Worm (Caenorhabditis elegans) whole organism, young adult: ENCODE data around the gene mlt-8.

Experiments
- B0019.2 ChIP-seq: fragments of 200-800 bp; sonication (Bioruptor generic); conservative IDR thresholded peaks from 2 replicates; pipeline ENCODE4 v1.3.6; 2022; ENCODE audit warnings: missing genetic modification reagents, missing genetic modification characterization, missing compliant biosample characterization
- F57C9.4 ChIP-seq: sonication (generic microtip); optimal IDR thresholded peaks from 2 replicates; lab custom pipeline; 2017; ENCODE audit warnings: mild to moderate bottlenecking, missing genetic modification characterization, missing compliant biosample characterization
- attf-3 ChIP-seq: fragments of 200-800 bp; sonication (Bioruptor generic); conservative IDR thresholded peaks from 2 replicates; pipeline ENCODE4 v1.3.6; 2022; ENCODE audit warnings: missing genetic modification reagents, missing genetic modification characterization, missing compliant biosample characterization
- cebp-2 ChIP-seq: fragments of 200-800 bp; sonication (Bioruptor generic); IDR thresholded peaks from 2 replicates; pipeline ENCODE4 v1.3.6; 2022; ENCODE audit warnings: missing genetic modification characterization, missing compliant biosample characterization
- dox-1 ChIP-seq: fragments of 200-800 bp; sonication (Bioruptor generic); IDR thresholded peaks from 2 replicates; pipeline ENCODE4 v1.3.6; 2022; ENCODE audit warnings: missing genetic modification reagents, missing genetic modification characterization, missing compliant biosample characterization
- dpl-1 ChIP-seq: fragments of 150-350 bp; optimal IDR thresholded peaks from 2 replicates; lab custom pipeline; 2014; ENCODE audit warnings: missing biosample characterization, missing genetic modification reagents, missing genetic modification characterization
- ets-4 ChIP-seq: fragments of 200-800 bp; sonication (Bioruptor generic); optimal IDR thresholded peaks from 2 replicates; lab custom pipeline; 2018; ENCODE audit warnings: mild to moderate bottlenecking, missing genetic modification characterization, missing compliant biosample characterization
- hrde-1 ChIP-seq: sonication (generic microtip); optimal IDR thresholded peaks from 2 replicates; lab custom pipeline; 2016; ENCODE audit warnings: missing genetic modification characterization, mild to moderate bottlenecking, missing compliant biosample characterization, moderate library complexity, missing genotype, missing genetic modification reagents, borderline replicate concordance
- tbp1 ChIP-seq: fragments of 200-800 bp; sonication (Bioruptor generic); optimal IDR thresholded peaks from 2 replicates; lab custom pipeline; 2018; ENCODE audit warnings: mild to moderate bottlenecking, missing genetic modification characterization, missing compliant biosample characterization
- unc-62 ChIP-seq: fragments of 150-350 bp; optimal IDR thresholded peaks from 2 replicates; lab custom pipeline; 2014; ENCODE audit warnings: missing biosample characterization, missing genetic modification reagents, missing genetic modification characterization

ce11 chrII:596702-597101 lies 24.8 kb upstream of the mlt-8 start:
- no peak for TF ChIP-seq hrde-1
- no peak for TF ChIP-seq attf-3
- TF ChIP-seq B0019.2 (GFP tag; lab: Robert Waterston, UW) = no peak
- no peak for TF ChIP-seq dox-1 (GFP tag; lab: Robert Waterston, UW)
- TF ChIP-seq ets-4 = no peak
- TF ChIP-seq cebp-2 (GFP tag; lab: Robert Waterston, UW) = no peak
- no peak for TF ChIP-seq dpl-1 (GFP tag; lab: Kevin White, UChicago)
- no peak for TF ChIP-seq F57C9.4 (tag; lab: Kevin White, UChicago)
- TF ChIP-seq unc-62 (GFP tag; lab: Kevin White, UChicago) = no peak
- TF ChIP-seq tbp1 (GFP tag; lab: Kevin White, UChicago) = no peak
